Fruit fly (Drosophila melanogaster) whole organism, wandering third instar larva: ENCODE results near the gene Trissin.

ENCODE experiments used
- Dif ChIP-seq: fragments of 200-275, 200-300 bp; sonication (Bioruptor generic); optimal IDR thresholded peaks from 2 replicates; lab custom pipeline; 2018; ENCODE audit warnings: missing biosample characterization, missing genetic modification characterization; ENCODE audit not compliant: partially characterized antibody
- Hr78 ChIP-seq: fragments of >200 bp; optimal IDR thresholded peaks from 2 replicates; lab custom pipeline; 2017; ENCODE audit warnings: missing biosample characterization, missing genetic modification characterization
- OdsH ChIP-seq: fragments of 200-800 bp; sonication (Bioruptor generic); optimal IDR thresholded peaks from 2 replicates; lab custom pipeline; 2016; ENCODE audit warnings: missing biosample characterization, mild to moderate bottlenecking, missing genetic modification characterization
- br ChIP-seq: fragments of 200-800 bp; sonication (Bioruptor generic); optimal IDR thresholded peaks from 2 replicates; lab custom pipeline; 2016; ENCODE audit warnings: missing biosample characterization, missing genetic modification characterization
- ey ChIP-seq: fragments of 200-800 bp; sonication (Bioruptor generic); optimal IDR thresholded peaks from 2 replicates; lab custom pipeline; 2016; ENCODE audit warnings: missing biosample characterization, missing genetic modification characterization
- foxo ChIP-seq, 2 experiments: fragments of 200-800 bp; sonication (Bioruptor generic); optimal IDR thresholded peaks; 2 replicates in 1 of 2; 3 replicates in 1 of 2; lab custom pipeline; 2016 to 2017; ENCODE audit warnings: missing biosample characterization in 2 of 2, missing genetic modification characterization in 2 of 2
- fru ChIP-seq: fragments of 200-800 bp; sonication (Bioruptor generic); optimal IDR thresholded peaks from 3 replicates; lab custom pipeline; 2016; ENCODE audit warnings: missing biosample characterization, mild to moderate bottlenecking, missing genetic modification characterization
- pan ChIP-seq: fragments of >200 bp; optimal IDR thresholded peaks from 2 replicates; lab custom pipeline; 2017

DNA sequence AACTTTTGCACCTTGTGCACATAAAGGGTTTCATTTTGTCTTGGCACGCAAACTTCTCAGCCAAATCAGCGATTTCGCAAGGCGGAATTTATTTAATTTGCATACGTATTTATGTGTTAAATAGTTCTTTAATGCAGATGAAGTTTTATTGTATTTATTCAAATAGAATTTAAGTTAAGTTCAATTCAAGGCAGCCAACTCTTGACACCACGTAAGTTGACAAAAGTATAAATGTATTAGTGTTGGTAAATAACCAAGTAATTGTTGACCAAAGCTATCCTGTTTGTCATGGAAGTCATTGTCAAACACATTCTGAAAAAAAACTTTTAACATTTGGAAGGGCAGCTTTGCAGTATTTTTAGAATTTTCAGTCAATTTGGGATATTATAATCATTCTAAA is 9.1 kb upstream of the Trissin start, which contains the start of gene maca:
- no peak for TF ChIP-seq fru (GFP tag; lab: Kevin White, UChicago)
- no peak for TF ChIP-seq OdsH
- TF ChIP-seq ey (GFP tag; lab: Kevin White, UChicago), result no peak
- no peak for TF ChIP-seq Hr78 (GFP tag; lab: Kevin White, UChicago)
- TF ChIP-seq foxo (GFP tag; optimal IDR thresholded peaks at IDR 0.05; lab: Kevin White, UChicago), result no peak
- no peak for TF ChIP-seq pan (lab: Kevin White, UChicago)
- no peak for TF ChIP-seq Dif
- no peak for TF ChIP-seq br
